Fruit fly (Drosophila melanogaster) whole organism, embryonic: Measurements from ENCODE around the gene Ddc.

Experiments
- Atf6 ChIP-seq: fragments of 200-800 bp; sonication (Bioruptor generic); IDR thresholded peaks from 2 replicates; pipeline ENCODE4 v1.3.6; 2022; ENCODE audit warnings: missing biosample characterization, missing genetic modification characterization
- CG12104 ChIP-seq: fragments of 200-800 bp; sonication (Bioruptor generic); optimal IDR thresholded peaks from 3 replicates; lab custom pipeline; 2016; ENCODE audit warnings: missing biosample characterization, missing genetic modification characterization
- CG12155 ChIP-seq: fragments of 200-800 bp; sonication (Bioruptor generic); optimal IDR thresholded peaks from 3 replicates; lab custom pipeline; 2016; ENCODE audit warnings: missing biosample characterization, missing genetic modification characterization
- CG12744 ChIP-seq: fragments of 200-800 bp; sonication (Bioruptor generic); optimal IDR thresholded peaks from 2 replicates; lab custom pipeline; 2016; ENCODE audit warnings: missing biosample characterization, missing genetic modification characterization
- CG1529 ChIP-seq: fragments of 200-800 bp; sonication (Bioruptor generic); optimal IDR thresholded peaks from 3 replicates; lab custom pipeline; 2018; ENCODE audit warnings: missing biosample characterization, missing genetic modification characterization
- CG1647 ChIP-seq: fragments of 200-800 bp; sonication (Bioruptor generic); optimal IDR thresholded peaks from 3 replicates; lab custom pipeline; 2016; ENCODE audit warnings: missing biosample characterization, missing genetic modification characterization
- CG16779 ChIP-seq: fragments of 200-800 bp; sonication (Bioruptor generic); IDR thresholded peaks from 2 replicates; pipeline ENCODE4 v1.3.6; 2022; ENCODE audit warnings: missing biosample characterization, missing genetic modification characterization
- CG16813 ChIP-seq: fragments of 200-800 bp; sonication (Bioruptor generic); IDR thresholded peaks from 3 replicates; pipeline ENCODE4 v1.3.6; 2022; ENCODE audit warnings: missing biosample characterization, missing genetic modification characterization; ENCODE audit not compliant: partially characterized antibody
- CG17359 ChIP-seq: fragments of 200-800 bp; sonication (Bioruptor generic); optimal IDR thresholded peaks from 3 replicates; lab custom pipeline; 2018; ENCODE audit warnings: missing biosample characterization, mild to moderate bottlenecking, missing genetic modification characterization, moderate library complexity
- CG18011 ChIP-seq: fragments of 200-800 bp; sonication (Bioruptor generic); optimal IDR thresholded peaks from 2 replicates; lab custom pipeline; 2017; ENCODE audit warnings: missing biosample characterization, missing genetic modification characterization, mild to moderate bottlenecking, moderate library complexity, missing genotype
- CG2129 ChIP-seq: fragments of 200-800 bp; sonication (Bioruptor generic); IDR thresholded peaks from 2 replicates; pipeline ENCODE4 v1.3.6; 2022; ENCODE audit warnings: missing biosample characterization, missing genetic modification characterization; ENCODE audit not compliant: partially characterized antibody
- CG30431 ChIP-seq: fragments of 200-800 bp; sonication (Bioruptor generic); optimal IDR thresholded peaks from 2 replicates; lab custom pipeline; 2017; ENCODE audit warnings: missing biosample characterization, missing genetic modification characterization
- CG32772 ChIP-seq: fragments of 200-800 bp; sonication (Bioruptor generic); IDR thresholded peaks from 2 replicates; pipeline ENCODE4 v1.3.6; 2022; ENCODE audit warnings: missing biosample characterization, missing genetic modification characterization
- CG34224 ChIP-seq: fragments of 200-800 bp; sonication (Bioruptor generic); IDR thresholded peaks from 3 replicates; pipeline ENCODE4 v1.3.6; 2022; ENCODE audit warnings: missing biosample characterization, missing genetic modification characterization; ENCODE audit not compliant: partially characterized antibody
- CG6689 ChIP-seq: fragments of 200-800 bp; sonication (Bioruptor generic); IDR thresholded peaks from 2 replicates; pipeline ENCODE4 v1.3.6; 2022; ENCODE audit warnings: missing biosample characterization, missing genetic modification characterization
- CG7928 ChIP-seq: fragments of 200-800 bp; sonication (Bioruptor generic); optimal IDR thresholded peaks from 2 replicates; lab custom pipeline; 2017; ENCODE audit warnings: missing biosample characterization, mild to moderate bottlenecking, missing genetic modification characterization
- CG8281 ChIP-seq: fragments of 200-800 bp; sonication (Bioruptor generic); optimal IDR thresholded peaks from 2 replicates; lab custom pipeline; 2018; ENCODE audit warnings: missing biosample characterization, mild to moderate bottlenecking, missing genetic modification characterization, moderate library complexity
- CG8388 ChIP-seq: fragments of 200-800 bp; sonication (Bioruptor generic); optimal IDR thresholded peaks from 2 replicates; lab custom pipeline; 2019; ENCODE audit warnings: missing biosample characterization, mild to moderate bottlenecking, missing genetic modification characterization, moderate library complexity
- CG8478 ChIP-seq: fragments of >200 bp; optimal IDR thresholded peaks from 2 replicates; lab custom pipeline; 2018
- CoRest ChIP-seq: fragments of 200-800 bp; sonication (Bioruptor generic); optimal IDR thresholded peaks from 3 replicates; lab custom pipeline; 2018; ENCODE audit warnings: missing biosample characterization, mild to moderate bottlenecking, missing genetic modification characterization, moderate library complexity
- Gsc ChIP-seq: fragments of 200-800 bp; sonication (Bioruptor generic); IDR thresholded peaks from 2 replicates; pipeline ENCODE4 v1.3.6; 2022; ENCODE audit warnings: missing biosample characterization, missing genetic modification characterization
- Gug ChIP-seq: fragments of 200-800 bp; sonication (Bioruptor generic); IDR thresholded peaks from 4 replicates; pipeline ENCODE4 v1.3.6; 2022; ENCODE audit warnings: missing biosample characterization, missing genetic modification characterization
- HLH3B ChIP-seq: fragments of 200-800 bp; sonication (Bioruptor generic); IDR thresholded peaks from 2 replicates; pipeline ENCODE4 v1.3.6; 2022; ENCODE audit warnings: missing biosample characterization, missing genetic modification characterization
- HLH54F ChIP-seq: fragments of 200-800 bp; sonication (Bioruptor generic); optimal IDR thresholded peaks from 3 replicates; lab custom pipeline; 2016; ENCODE audit warnings: missing biosample characterization, missing genetic modification characterization
- Jarid2 ChIP-seq: fragments of 200-800 bp; sonication (Bioruptor generic); optimal IDR thresholded peaks from 3 replicates; lab custom pipeline; 2017; ENCODE audit warnings: mild to moderate bottlenecking, missing biosample characterization, missing genetic modification reagents, missing genetic modification characterization
- NK7.1 ChIP-seq: fragments of 200-800 bp; sonication (Bioruptor generic); optimal IDR thresholded peaks from 3 replicates; lab custom pipeline; 2016; ENCODE audit warnings: missing biosample characterization, missing genetic modification characterization
- Neu2 ChIP-seq: fragments of 200-800 bp; sonication (Bioruptor generic); optimal IDR thresholded peaks from 3 replicates; lab custom pipeline; 2016; ENCODE audit warnings: missing biosample characterization, missing genetic modification characterization, borderline replicate concordance
- NfI ChIP-seq: fragments of 200-800 bp; sonication (Bioruptor generic); optimal IDR thresholded peaks from 3 replicates; lab custom pipeline; 2018; ENCODE audit warnings: missing biosample characterization, mild to moderate bottlenecking, missing genetic modification characterization, moderate library complexity
- Optix ChIP-seq: fragments of 200-800 bp; sonication (Bioruptor generic); IDR thresholded peaks from 3 replicates; pipeline ENCODE4 v1.3.6; 2022; ENCODE audit warnings: missing biosample characterization, missing genetic modification characterization
- PHDP ChIP-seq: fragments of 200-800 bp; sonication (Bioruptor generic); optimal IDR thresholded peaks from 3 replicates; lab custom pipeline; 2018; ENCODE audit warnings: missing biosample characterization, mild to moderate bottlenecking, missing genetic modification characterization, moderate library complexity
- Sin3A ChIP-seq: fragments of >200 bp; optimal IDR thresholded peaks from 2 replicates; lab custom pipeline; 2018
- Six4 ChIP-seq: fragments of 200-800 bp; sonication (Bioruptor generic); optimal IDR thresholded peaks from 2 replicates; lab custom pipeline; 2016; ENCODE audit warnings: missing biosample characterization, missing genetic modification characterization
- Sry-δ ChIP-seq: fragments of 200-800 bp; sonication (Bioruptor generic); optimal IDR thresholded peaks from 2 replicates; lab custom pipeline; 2016; ENCODE audit warnings: missing biosample characterization, missing genetic modification characterization
- ase ChIP-seq: fragments of 200-800 bp; sonication (Bioruptor generic); IDR thresholded peaks from 3 replicates; pipeline ENCODE4 v1.3.6; 2022; ENCODE audit warnings: missing biosample characterization, missing genetic modification characterization
- cad ChIP-seq: fragments of >200 bp; optimal IDR thresholded peaks from 2 replicates; lab custom pipeline; 2017; ENCODE audit warnings: missing biosample characterization, missing genetic modification characterization
- caup ChIP-seq: fragments of 200-800 bp; sonication (Bioruptor generic); optimal IDR thresholded peaks from 3 replicates; lab custom pipeline; 2017; ENCODE audit warnings: missing biosample characterization, mild to moderate bottlenecking, missing genetic modification characterization, moderate library complexity; ENCODE audit not compliant: severe bottlenecking
- gfzf ChIP-seq: fragments of 200-800 bp; sonication (Bioruptor generic); optimal IDR thresholded peaks from 2 replicates; lab custom pipeline; 2016; ENCODE audit warnings: missing biosample characterization, mild to moderate bottlenecking, missing genetic modification characterization, moderate library complexity
- grau ChIP-seq: fragments of 200-800 bp; optimal IDR thresholded peaks from 3 replicates; lab custom pipeline; 2019; ENCODE audit warnings: missing biosample characterization, mild to moderate bottlenecking, missing genetic modification characterization, moderate library complexity
- gro ChIP-seq: fragments of 200-800 bp; sonication (Bioruptor generic); optimal IDR thresholded peaks from 2 replicates; lab custom pipeline; 2016; ENCODE audit warnings: missing biosample characterization, missing genetic modification characterization
- gt ChIP-seq: fragments of 200-800 bp; sonication (Bioruptor generic); IDR thresholded peaks from 2 replicates; pipeline ENCODE4 v1.3.6; 2022; ENCODE audit warnings: missing biosample characterization, missing genetic modification characterization
- hkb ChIP-seq, 2 experiments: fragments of 200-800 bp in 1 of 2; fragments of >200 bp in 1 of 2; sonication (Bioruptor generic) in 1 of 2; IDR thresholded peaks in 1 of 2; optimal IDR thresholded peaks in 1 of 2; 2 replicates each; pipeline versions ENCODE4 v1.3.6 to Lab custom; 2017 to 2022; ENCODE audit warnings: missing biosample characterization in 1 of 2, missing genetic modification characterization in 1 of 2
- ken ChIP-seq: fragments of 200-800 bp; sonication (Bioruptor generic); IDR thresholded peaks from 3 replicates; pipeline ENCODE4 v1.3.6; 2022; ENCODE audit warnings: missing biosample characterization, missing genetic modification characterization
- sc ChIP-seq, 3 experiments: fragments of >200 bp in 2 of 3; fragments of 200-800 bp in 1 of 3; sonication (Bioruptor generic) in 1 of 3; optimal IDR thresholded peaks; 2 replicates in 2 of 3; 3 replicates in 1 of 3; lab custom pipeline; 2017; ENCODE audit warnings: mild to moderate bottlenecking in 1 of 3, missing biosample characterization in 1 of 3, missing genetic modification characterization in 1 of 3, missing genetic modification reagents in 1 of 3
- sens-2 ChIP-seq: fragments of 200-800 bp; sonication (Bioruptor generic); IDR thresholded peaks from 2 replicates; pipeline ENCODE4 v1.3.6; 2022; ENCODE audit warnings: missing biosample characterization, missing genetic modification characterization
- so ChIP-seq: fragments of 200-800 bp; sonication (Bioruptor generic); IDR thresholded peaks from 3 replicates; pipeline ENCODE4 v1.3.6; 2022; ENCODE audit warnings: missing biosample characterization, missing genetic modification characterization
- stwl ChIP-seq: fragments of 200-800 bp; sonication (Bioruptor generic); optimal IDR thresholded peaks from 3 replicates; lab custom pipeline; 2018; ENCODE audit warnings: missing biosample characterization, mild to moderate bottlenecking, missing genetic modification characterization, moderate library complexity
- tll ChIP-seq, 2 experiments: fragments of 200-800 bp in 1 of 2; fragments of >200 bp in 1 of 2; sonication (Bioruptor generic) in 1 of 2; optimal IDR thresholded peaks; 2 replicates each; lab custom pipeline; 2017 to 2019; ENCODE audit warnings: missing biosample characterization in 2 of 2, missing genetic modification characterization in 2 of 2, mild to moderate bottlenecking in 1 of 2, moderate library complexity in 1 of 2
- tup ChIP-seq: fragments of 200-800 bp; sonication (Bioruptor generic); optimal IDR thresholded peaks from 2 replicates; lab custom pipeline; 2016; ENCODE audit warnings: missing biosample characterization, mild to moderate bottlenecking, missing genetic modification characterization, moderate library complexity
- vnd ChIP-seq: fragments of 200-800 bp; sonication (Bioruptor generic); IDR thresholded peaks from 3 replicates; pipeline ENCODE4 v1.3.6; 2022; ENCODE audit warnings: missing biosample characterization, missing genetic modification characterization; ENCODE audit not compliant: partially characterized antibody
- zfh2 ChIP-seq: fragments of 200-800 bp; sonication (Bioruptor generic); optimal IDR thresholded peaks from 2 replicates; lab custom pipeline; 2016; ENCODE audit warnings: missing biosample characterization, missing genetic modification characterization

Ddc gene

dm6 chr2L:19154893-19155389, 34.8 kb upstream of the Ddc start (continued):
- peak; percentile 51 to 86 for TF ChIP-seq tll (GFP tag; optimal IDR thresholded peaks at IDR 0.05; lab: Kevin White, UChicago)
- TF ChIP-seq CG17359 (tag; lab: Kevin White, UChicago), result no peak
- no peak for TF ChIP-seq hkb (optimal IDR thresholded peaks at IDR 0.05; lab: Kevin White, UChicago)
- TF ChIP-seq hkb (GFP tag; IDR thresholded peaks at IDR 0.05; lab: Robert Waterston, UW), result no peak
- no peak for TF ChIP-seq HLH3B (GFP tag; lab: Robert Waterston, UW)
- TF ChIP-seq gfzf, result no peak
- TF ChIP-seq Gsc (GFP tag; lab: Robert Waterston, UW), result no peak
- TF ChIP-seq gt, result no peak
- no peak for TF ChIP-seq CG12104
- no peak for TF ChIP-seq CG16813 (GFP tag; lab: Robert Waterston, UW)
- no peak for TF ChIP-seq PHDP (tag; lab: Kevin White, UChicago)
- TF ChIP-seq Jarid2, result no peak
- TF ChIP-seq Sry-δ (GFP tag; lab: Kevin White, UChicago), result no peak
- no peak for TF ChIP-seq NK7.1 (GFP tag; lab: Kevin White, UChicago)
- no peak for TF ChIP-seq CG2129 (GFP tag; lab: Robert Waterston, UW)
- no peak for TF ChIP-seq CG1529 (GFP tag; lab: Kevin White, UChicago)
- no peak for TF ChIP-seq CG12155 (GFP tag; lab: Kevin White, UChicago)
- peak; percentile 93 for TF ChIP-seq cad (GFP tag; lab: Kevin White, UChicago)
- no peak for TF ChIP-seq CG8388 (GFP tag; lab: Kevin White, UChicago)
- TF ChIP-seq CG6689, result no peak
- TF ChIP-seq grau (tag; lab: Kevin White, UChicago), result no peak
- no peak for TF ChIP-seq gro (GFP tag; lab: Kevin White, UChicago)
- TF ChIP-seq CG30431 (GFP tag; lab: Kevin White, UChicago), result no peak
- TF ChIP-seq zfh2, result no peak
- TF ChIP-seq Gug (GFP tag; lab: Robert Waterston, UW), result no peak
- TF ChIP-seq CG8281 (tag; lab: Kevin White, UChicago), result peak; percentile 99
- peak; percentile 44; the same call in 1 of the 3 replicates for TF ChIP-seq Optix (GFP tag; lab: Robert Waterston, UW)
- TF ChIP-seq ase (GFP tag; lab: Robert Waterston, UW), result 0 out of 3 replicates have a peak, but pooled peaks have one; percentile 22
- no peak for TF ChIP-seq NfI (GFP tag; lab: Kevin White, UChicago)
- no peak for TF ChIP-seq Atf6
- no peak for TF ChIP-seq HLH54F (GFP tag; lab: Kevin White, UChicago)
- no peak for TF ChIP-seq CoRest (tag; lab: Kevin White, UChicago)
- no peak for TF ChIP-seq CG7928 (GFP tag; lab: Kevin White, UChicago)
- no peak for TF ChIP-seq vnd
- peak; percentile 33 for TF ChIP-seq caup (GFP tag; lab: Kevin White, UChicago)
- TF ChIP-seq sens-2 (GFP tag; lab: Robert Waterston, UW), result no peak
- TF ChIP-seq Sin3A (lab: Kevin White, UChicago), result no peak
- no peak for TF ChIP-seq ken (GFP tag; lab: Robert Waterston, UW)
- TF ChIP-seq Six4 (GFP tag; lab: Kevin White, UChicago), result peak; percentile 14
- no peak for TF ChIP-seq Neu2 (GFP tag; lab: Kevin White, UChicago)
- TF ChIP-seq CG16779, result no peak
- TF ChIP-seq CG1647 (GFP tag; lab: Kevin White, UChicago), result no peak
- no peak for TF ChIP-seq CG8478
- TF ChIP-seq stwl (tag; lab: Kevin White, UChicago), result no peak
- no peak for TF ChIP-seq CG34224 (GFP tag; lab: Robert Waterston, UW)
- TF ChIP-seq CG18011 (GFP tag; lab: Kevin White, UChicago), result no peak
- no peak for TF ChIP-seq CG32772 (GFP tag; lab: Robert Waterston, UW)
- TF ChIP-seq so (GFP tag; lab: Robert Waterston, UW), result no peak
- no peak for TF ChIP-seq sc (optimal IDR thresholded peaks at IDR 0.05; lab: Kevin White, UChicago)
- peak; percentile 40 for TF ChIP-seq sc (GFP tag; optimal IDR thresholded peaks at IDR 0.05; lab: Kevin White, UChicago)
- TF ChIP-seq CG12744 (GFP tag; lab: Kevin White, UChicago), result no peak
- TF ChIP-seq tup (GFP tag; lab: Kevin White, UChicago), result no peak
